1 fruit fly cellular context compared by ENCODE assay signal in genomic region chr2L:7037773-7038327, dm6.
TF ChIP-seq lines count a peak whose summit lies in the region.

milt (plus strand) TSS chr2L:7037823.

TF ChIP-seq in whole organism, embryonic, 481 proteins besides CTCF, POLR2A, EP300 and RAD21 (continued from another document):
- TF ChIP-seq CG12659 (GFP tag; optimal IDR thresholded peaks at IDR 0.05; lab: Kevin White, UChicago): peak; percentile 63
- no peak for TF ChIP-seq CG10274 (GFP tag; optimal IDR thresholded peaks at IDR 0.05; lab: Kevin White, UChicago)
- TF ChIP-seq CG34224 (GFP tag; IDR thresholded peaks at IDR 0.05; lab: Robert Waterston, UW; ENCODE audit: partially characterized antibody): peak; percentile 79
- no peak for TF ChIP-seq esg (GFP tag; conservative IDR thresholded peaks at IDR 0.05; lab: Robert Waterston, UW)
- TF ChIP-seq Hsf (GFP tag; optimal IDR thresholded peaks at IDR 0.05; lab: Kevin White, UChicago): peak; percentile 22
- peak; percentile 11 for TF ChIP-seq sd (tag; optimal IDR thresholded peaks at IDR 0.05; lab: Kevin White, UChicago)
- peak; percentile 15 for TF ChIP-seq gro (GFP tag; optimal IDR thresholded peaks at IDR 0.05; lab: Kevin White, UChicago)
- 0 out of 2 replicates have a peak, but pooled peaks have one; percentile 3 for TF ChIP-seq NFAT (GFP tag; IDR thresholded peaks at IDR 0.05; lab: Robert Waterston, UW)
- no peak for TF ChIP-seq CG7357 (GFP tag; IDR thresholded peaks at IDR 0.05; lab: Robert Waterston, UW)
- no peak for TF ChIP-seq repo (GFP tag; optimal IDR thresholded peaks at IDR 0.05; lab: Kevin White, UChicago)
- TF ChIP-seq CG32532 (GFP tag; IDR thresholded peaks at IDR 0.05; lab: Robert Waterston, UW): no peak
- no peak for TF ChIP-seq Neu2 (GFP tag; optimal IDR thresholded peaks at IDR 0.05; lab: Kevin White, UChicago; ENCODE audit: borderline replicate concordance)
- peak; percentile 92 for TF ChIP-seq tna (GFP tag; IDR thresholded peaks at IDR 0.05; lab: Robert Waterston, UW; ENCODE audit: partially characterized antibody)
- TF ChIP-seq rib (GFP tag; IDR thresholded peaks at IDR 0.05; lab: Robert Waterston, UW): no peak
- TF ChIP-seq zen2 (GFP tag; IDR thresholded peaks at IDR 0.05; lab: Robert Waterston, UW; ENCODE audit: partially characterized antibody): peak; percentile 71; the same call in 2 of the 3 replicates
- no peak; the same call in 1 of the 2 replicates for TF ChIP-seq Adf1 (GFP tag; IDR thresholded peaks at IDR 0.05; lab: Robert Waterston, UW)
- TF ChIP-seq CG34422 (GFP tag; IDR thresholded peaks at IDR 0.05; lab: Robert Waterston, UW): no peak
- no peak for TF ChIP-seq CG2199 (GFP tag; IDR thresholded peaks at IDR 0.05; lab: Robert Waterston, UW)
- TF ChIP-seq dm (GFP tag; optimal IDR thresholded peaks at IDR 0.05; lab: Kevin White, UChicago): peak; percentile 83
- TF ChIP-seq Sox102F (GFP tag; optimal IDR thresholded peaks at IDR 0.05; lab: Kevin White, UChicago): no peak
- TF ChIP-seq ash1 (GFP tag; optimal IDR thresholded peaks at IDR 0.05; lab: Kevin White, UChicago): no peak
- TF ChIP-seq dpn (GFP tag; optimal IDR thresholded peaks at IDR 0.05; lab: Kevin White, UChicago): peak; percentile 15 to 24
- TF ChIP-seq chm (GFP tag; IDR thresholded peaks at IDR 0.05; lab: Robert Waterston, UW): peak; percentile 57
- TF ChIP-seq CG11093 (GFP tag; IDR thresholded peaks at IDR 0.05; lab: Robert Waterston, UW): no peak
- no peak for TF ChIP-seq Mes4 (GFP tag; optimal IDR thresholded peaks at IDR 0.05; lab: Kevin White, UChicago)
- TF ChIP-seq Mad (GFP tag; optimal IDR thresholded peaks at IDR 0.05; lab: Kevin White, UChicago): no peak
- TF ChIP-seq gcm (GFP tag; optimal IDR thresholded peaks at IDR 0.05; lab: Kevin White, UChicago): no peak
- no peak for TF ChIP-seq wdn (GFP tag; IDR thresholded peaks at IDR 0.05; lab: Robert Waterston, UW)
- peak; percentile 93 for TF ChIP-seq sqz (GFP tag; optimal IDR thresholded peaks at IDR 0.05; lab: Kevin White, UChicago)
- peak; percentile 82 for TF ChIP-seq unc-4 (GFP tag; IDR thresholded peaks at IDR 0.05; lab: Robert Waterston, UW; ENCODE audit: partially characterized antibody)
- TF ChIP-seq slou (GFP tag; optimal IDR thresholded peaks at IDR 0.05; lab: Kevin White, UChicago): no peak
- TF ChIP-seq gce (GFP tag; IDR thresholded peaks at IDR 0.05; lab: Robert Waterston, UW): no peak
- peak in 1 of 2 experiments; percentile 14 for TF ChIP-seq crp (GFP tag; optimal IDR thresholded peaks at IDR 0.05; lab: Kevin White, UChicago)
- peak; percentile 94 for TF ChIP-seq CG2116 (GFP tag; optimal IDR thresholded peaks at IDR 0.05; lab: Kevin White, UChicago)
- no peak for TF ChIP-seq NC2α (GFP tag; optimal IDR thresholded peaks at IDR 0.05; lab: Kevin White, UChicago)
- TF ChIP-seq CG13287 (GFP tag; IDR thresholded peaks at IDR 0.05; lab: Robert Waterston, UW; ENCODE audit: partially characterized antibody): peak; percentile 84
- no peak for TF ChIP-seq CG13894 (tag; optimal IDR thresholded peaks at IDR 0.05; lab: Kevin White, UChicago)
- TF ChIP-seq CG10979 (tag; optimal IDR thresholded peaks at IDR 0.05; lab: Kevin White, UChicago): no peak
- peak; percentile 78 for TF ChIP-seq chinmo (GFP tag; IDR thresholded peaks at IDR 0.05; lab: Robert Waterston, UW; ENCODE audit: partially characterized antibody)
- peak; percentile 50 for TF ChIP-seq trem (tag; optimal IDR thresholded peaks at IDR 0.05; lab: Kevin White, UChicago)
- peak; percentile 83 for TF ChIP-seq Sry-δ (GFP tag; optimal IDR thresholded peaks at IDR 0.05; lab: Kevin White, UChicago)
- TF ChIP-seq cg (GFP tag; optimal IDR thresholded peaks at IDR 0.05; lab: Kevin White, UChicago): no peak
- TF ChIP-seq D19B (GFP tag; optimal IDR thresholded peaks at IDR 0.05; lab: Kevin White, UChicago): no peak
- TF ChIP-seq CG8388 (GFP tag; optimal IDR thresholded peaks at IDR 0.05; lab: Kevin White, UChicago): no peak
- TF ChIP-seq CG16813 (GFP tag; IDR thresholded peaks at IDR 0.05; lab: Robert Waterston, UW; ENCODE audit: partially characterized antibody): peak; percentile 85
- TF ChIP-seq Doc3 (GFP tag; IDR thresholded peaks at IDR 0.05; lab: Robert Waterston, UW; ENCODE audit: partially characterized antibody): peak; percentile 68; the same call in 2 of the 3 replicates
